Worm (Caenorhabditis elegans) whole organism, L4 larva: ENCODE results near the gene cut-2.

ENCODE experiments used
- ama-1 ChIP-seq: fragments of 150-350 bp; optimal IDR thresholded peaks from 2 replicates; lab custom pipeline; 2014; ENCODE audit warnings: inconsistent platforms, mixed read lengths
- lim-7 ChIP-seq: fragments of 200-800 bp; sonication (Bioruptor generic); IDR thresholded peaks from 2 replicates; pipeline ENCODE4 v1.3.6; 2022; ENCODE audit warnings: missing genetic modification characterization, missing compliant biosample characterization
- unc-39 ChIP-seq: sonication (generic microtip); optimal IDR thresholded peaks from 2 replicates; lab custom pipeline; 2017; ENCODE audit warnings: missing biosample characterization, missing genetic modification characterization

ce11 chrV:13380980-13381379 lies 33.8 kb upstream of the cut-2 start, which contains the start of gene cpz-2:
- TF ChIP-seq lim-7 (GFP tag; lab: Robert Waterston, UW): no peak
- no peak for TF ChIP-seq unc-39 (tag; lab: Kevin White, UChicago)
- TF ChIP-seq ama-1 (lab: Kevin White, UChicago): no peak
